Worm (Caenorhabditis elegans): ENCODE measurements around the gene del-9.

- no peak for TF ChIP-seq ama-1 (optimal IDR thresholded peaks at IDR 0.05)
- TF ChIP-seq nhr-11 (tag; optimal IDR thresholded peaks at IDR 0.05) = no peak
- TF ChIP-seq nhr-237 (tag; optimal IDR thresholded peaks at IDR 0.05) = no peak
- no peak for TF ChIP-seq unc-39 (tag; optimal IDR thresholded peaks at IDR 0.05)
- no peak for TF ChIP-seq fos-1 (tag; optimal IDR thresholded peaks at IDR 0.05)
- TF ChIP-seq nfya-1 (tag; optimal IDR thresholded peaks at IDR 0.05; ENCODE audit: insufficient read depth) = no peak
- no peak for TF ChIP-seq daf-12 (tag; optimal IDR thresholded peaks at IDR 0.05)
Observed at ce11 chrX:3583436-3583835, 33.7 kb downstream of the del-9 start.
